Fruit fly (Drosophila melanogaster): ENCODE measurements around the gene CG1764.

CG1764 gene

dm6 chrX:13283940-13284547 lies 18.2 kb downstream of the CG1764 start:
- TF ChIP-seq ey (GFP tag; optimal IDR thresholded peaks at IDR 0.05) (no peak), CG9705 (GFP tag; optimal IDR thresholded peaks at IDR 0.05) (no peak), N (GFP tag; optimal IDR thresholded peaks at IDR 0.05) (no peak), Abd-B (GFP tag; optimal IDR thresholded peaks at IDR 0.05) (no peak), brk (GFP tag; optimal IDR thresholded peaks at IDR 0.05) (no peak), dl (GFP tag; optimal IDR thresholded peaks at IDR 0.05; ENCODE audit: insufficient read depth in 1 of 2, partially characterized antibody in 2 of 2) (no peak), dmrt93B (GFP tag; optimal IDR thresholded peaks at IDR 0.05) (no peak), Sp1 (GFP tag; optimal IDR thresholded peaks at IDR 0.05) (no peak), sv (GFP tag; optimal IDR thresholded peaks at IDR 0.05) (no peak), pan (optimal IDR thresholded peaks at IDR 0.05) (no peak), psq (GFP tag; optimal IDR thresholded peaks at IDR 0.05) (peak; percentile 97), GATAd (GFP tag; optimal IDR thresholded peaks at IDR 0.05) (no peak), h (GFP tag; optimal IDR thresholded peaks at IDR 0.05) (no peak), Hr83 (GFP tag; optimal IDR thresholded peaks at IDR 0.05; ENCODE audit: poor library complexity, severe bottlenecking) (no peak), lola (GFP tag; optimal IDR thresholded peaks at IDR 0.05) (no peak), Vsx2 (GFP tag; optimal IDR thresholded peaks at IDR 0.05; ENCODE audit: partially characterized antibody) (no peak), woc (GFP tag; optimal IDR thresholded peaks at IDR 0.05) (peak; percentile 37), br (GFP tag; optimal IDR thresholded peaks at IDR 0.05) (peak; percentile 11), tai (GFP tag; optimal IDR thresholded peaks at IDR 0.05) (no peak)

- TF ChIP-seq rgr (GFP tag; optimal IDR thresholded peaks at IDR 0.05) (peak; percentile 2), Rel (GFP tag; optimal IDR thresholded peaks at IDR 0.05) (no peak), Rel (tag; optimal IDR thresholded peaks at IDR 0.05) (peak; percentile 91), N (GFP tag; optimal IDR thresholded peaks at IDR 0.05) (no peak)
Observed at dm6 chrX:13282717-13283116, 19.5 kb downstream of the CG1764 start.

dm6 chrX:13281244-13281877 lies 20.9 kb downstream of the CG1764 start:
- TF ChIP-seq CG9705 (GFP tag; optimal IDR thresholded peaks at IDR 0.05) (no peak), Vsx2 (GFP tag; optimal IDR thresholded peaks at IDR 0.05; ENCODE audit: partially characterized antibody) (no peak), Dif (GFP tag; optimal IDR thresholded peaks at IDR 0.05; ENCODE audit: partially characterized antibody) (no peak), sv (GFP tag; optimal IDR thresholded peaks at IDR 0.05) (no peak), usp (GFP tag; optimal IDR thresholded peaks at IDR 0.05) (no peak), br (GFP tag; optimal IDR thresholded peaks at IDR 0.05) (no peak), woc (GFP tag; optimal IDR thresholded peaks at IDR 0.05) (no peak), Sp1 (GFP tag; optimal IDR thresholded peaks at IDR 0.05) (no peak), GATAd (GFP tag; optimal IDR thresholded peaks at IDR 0.05) (no peak), jim (GFP tag; optimal IDR thresholded peaks at IDR 0.05) (no peak), Hnf4 (GFP tag; optimal IDR thresholded peaks at IDR 0.05) (no peak), h (GFP tag; optimal IDR thresholded peaks at IDR 0.05) (no peak), Hr83 (GFP tag; optimal IDR thresholded peaks at IDR 0.05; ENCODE audit: poor library complexity, severe bottlenecking) (no peak), HLH106 (tag; optimal IDR thresholded peaks at IDR 0.05) (no peak), N (GFP tag; optimal IDR thresholded peaks at IDR 0.05) (no peak), lola (GFP tag; optimal IDR thresholded peaks at IDR 0.05) (no peak), foxo (GFP tag; optimal IDR thresholded peaks at IDR 0.05) (no peak), OdsH (GFP tag; optimal IDR thresholded peaks at IDR 0.05) (no peak)

- TF ChIP-seq Rel (GFP tag; optimal IDR thresholded peaks at IDR 0.05) (no peak), Rel (tag; optimal IDR thresholded peaks at IDR 0.05) (no peak), sage (GFP tag; optimal IDR thresholded peaks at IDR 0.05) (no peak), pan (optimal IDR thresholded peaks at IDR 0.05) (no peak), tai (GFP tag; optimal IDR thresholded peaks at IDR 0.05) (no peak), Jra (GFP tag; optimal IDR thresholded peaks at IDR 0.05) (no peak), fru (GFP tag; optimal IDR thresholded peaks at IDR 0.05) (no peak), dl (GFP tag; optimal IDR thresholded peaks at IDR 0.05; ENCODE audit: insufficient read depth in 1 of 2, partially characterized antibody in 2 of 2) (no peak), Abd-B (GFP tag; optimal IDR thresholded peaks at IDR 0.05) (no peak), rgr (GFP tag; optimal IDR thresholded peaks at IDR 0.05) (no peak), Hr83 (GFP tag; optimal IDR thresholded peaks at IDR 0.05; ENCODE audit: poor library complexity, severe bottlenecking) (no peak), Vsx2 (GFP tag; optimal IDR thresholded peaks at IDR 0.05; ENCODE audit: partially characterized antibody) (no peak), dmrt93B (GFP tag; optimal IDR thresholded peaks at IDR 0.05) (no peak), lola (GFP tag; optimal IDR thresholded peaks at IDR 0.05) (no peak), usp (GFP tag; optimal IDR thresholded peaks at IDR 0.05) (no peak)
Observed at dm6 chrX:13280738-13281137, 21.5 kb downstream of the CG1764 start.

Data from whole organism, wandering third instar larva.